Worm (Caenorhabditis elegans) whole organism, early embryonic: Measurements from ENCODE around the gene ceh-39.

Experiments
- B0310.2 ChIP-seq: sonication (generic microtip); optimal IDR thresholded peaks from 2 replicates; lab custom pipeline; 2016; ENCODE audit warnings: mild to moderate bottlenecking, missing genetic modification characterization, missing compliant biosample characterization
- F13C5.2 ChIP-seq: sonication (generic microtip); optimal IDR thresholded peaks from 2 replicates; lab custom pipeline; 2017; ENCODE audit warnings: mild to moderate bottlenecking, missing genetic modification characterization, inconsistent platforms, missing compliant biosample characterization
- ama-1 ChIP-seq: fragments of 150-350 bp; optimal IDR thresholded peaks from 2 replicates; lab custom pipeline; 2014
- ceh-36 ChIP-seq: sonication (generic microtip); optimal IDR thresholded peaks from 2 replicates; lab custom pipeline; 2016; ENCODE audit warnings: missing genetic modification characterization, inconsistent platforms, missing compliant biosample characterization
- flt-1 ChIP-seq: fragments of 200-800 bp; sonication (Bioruptor generic); IDR thresholded peaks from 2 replicates; pipeline ENCODE4 v1.3.6; 2022; ENCODE audit warnings: missing genetic modification characterization, missing compliant biosample characterization
- hmbx-1 ChIP-seq: sonication (generic microtip); optimal IDR thresholded peaks from 2 replicates; lab custom pipeline; 2016; ENCODE audit warnings: mild to moderate bottlenecking, missing genetic modification characterization, missing compliant biosample characterization
- scrt-1 ChIP-seq: fragments of 200-800 bp; sonication (Bioruptor generic); IDR thresholded peaks from 2 replicates; pipeline ENCODE4 v1.3.6; 2022; ENCODE audit warnings: missing genetic modification characterization, missing compliant biosample characterization
- sea-1 ChIP-seq: fragments of 200-800 bp; sonication (Bioruptor generic); conservative IDR thresholded peaks from 2 replicates; pipeline ENCODE4 v1.3.6; 2022; ENCODE audit warnings: missing genetic modification characterization, missing compliant biosample characterization

- TF ChIP-seq F13C5.2 (tag; lab: Kevin White, UChicago) (no peak), ama-1 (lab: Kevin White, UChicago) (no peak), scrt-1 (GFP tag; lab: Robert Waterston, UW) (no peak), flt-1 (GFP tag; lab: Robert Waterston, UW) (no peak), sea-1 (GFP tag; lab: Robert Waterston, UW) (no peak), B0310.2 (tag; lab: Kevin White, UChicago) (no peak), hmbx-1 (tag; lab: Kevin White, UChicago) (no peak), ceh-36 (tag; lab: Kevin White, UChicago) (no peak)
These were observed 2.4 kb downstream of the ceh-39 start, which contains the start of gene T26C11.9 for ce11 chrX:1853596-1853995.
